Worm (Caenorhabditis elegans) whole organism, midembryonic: ENCODE data around the gene C27C12.3.

ENCODE experiments used
- cog-1 ChIP-seq: sonication (generic microtip); optimal IDR thresholded peaks from 2 replicates; lab custom pipeline; 2016; ENCODE audit warnings: missing genetic modification characterization, missing compliant biosample characterization
- flt-1 ChIP-seq: fragments of 200-800 bp; sonication (Bioruptor generic); IDR thresholded peaks from 2 replicates; pipeline ENCODE4 v1.3.6; 2022; ENCODE audit warnings: missing genetic modification characterization, missing compliant biosample characterization
- med-1 ChIP-seq: sonication (generic microtip); optimal IDR thresholded peaks from 2 replicates; lab custom pipeline; 2017; ENCODE audit warnings: missing genetic modification characterization, mild to moderate bottlenecking, missing compliant biosample characterization, antibody characterized with exemption, missing genetic modification reagents; ENCODE audit not compliant: insufficient read depth
- ref-1 ChIP-seq: fragments of 200-800 bp; sonication (Bioruptor generic); conservative IDR thresholded peaks from 2 replicates; pipeline ENCODE4 v1.3.6; 2022; ENCODE audit warnings: missing genetic modification reagents, missing genetic modification characterization, missing compliant biosample characterization
- tab-1 ChIP-seq: fragments of 200-800 bp; sonication (Bioruptor generic); IDR thresholded peaks from 2 replicates; pipeline ENCODE4 v1.3.6; 2022; ENCODE audit warnings: missing genetic modification characterization, missing compliant biosample characterization

DNA sequence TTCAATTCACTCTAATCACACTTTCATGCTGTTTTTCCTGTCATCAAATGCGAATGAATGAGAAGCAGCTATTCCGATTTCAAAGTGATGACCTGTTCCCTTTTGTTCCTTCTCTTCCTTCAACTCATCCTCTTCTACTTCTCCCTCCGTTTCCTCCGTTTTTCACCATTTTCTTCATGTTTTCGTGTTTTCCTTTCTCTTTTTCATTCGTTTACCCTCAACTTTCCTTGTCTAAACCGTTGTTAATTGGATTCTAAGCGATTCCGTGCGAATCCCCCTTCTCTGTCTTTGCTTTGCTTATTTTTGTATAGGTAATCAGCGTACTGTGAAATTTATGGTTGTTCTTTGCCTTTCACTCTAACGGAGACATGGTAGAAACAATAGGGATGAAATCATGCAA lies 20.2 kb upstream of the C27C12.3 start:
- no peak for TF ChIP-seq med-1 (GFP tag; lab: Kevin White, UChicago)
- TF ChIP-seq cog-1 (tag; lab: Kevin White, UChicago): no peak
- TF ChIP-seq ref-1 (GFP tag; lab: Robert Waterston, UW): no peak
- TF ChIP-seq flt-1: no peak
- TF ChIP-seq tab-1 (GFP tag; lab: Robert Waterston, UW): no peak
